Fruit fly (Drosophila melanogaster) whole organism, pupa: ENCODE results near the gene CG31913.

Experiments used
- CG13204 ChIP-seq: fragments of 200-800 bp; sonication (Bioruptor generic); optimal IDR thresholded peaks from 2 replicates; lab custom pipeline; 2018; ENCODE audit warnings: missing biosample characterization, mild to moderate bottlenecking, missing genetic modification characterization, moderate library complexity
- CG15710 ChIP-seq: fragments of 200-800 bp; sonication (Bioruptor generic); optimal IDR thresholded peaks from 2 replicates; lab custom pipeline; 2018; ENCODE audit warnings: missing biosample characterization, mild to moderate bottlenecking, missing genetic modification characterization, moderate library complexity
- CG17806 ChIP-seq: fragments of 200-800 bp; sonication (Bioruptor generic); optimal IDR thresholded peaks from 2 replicates; lab custom pipeline; 2018; ENCODE audit warnings: missing biosample characterization, mild to moderate bottlenecking, missing genetic modification characterization, moderate library complexity
- CG4496 ChIP-seq: fragments of 200-800 bp; sonication (Bioruptor generic); IDR thresholded peaks from 3 replicates; pipeline ENCODE4 v1.3.6; 2022; ENCODE audit warnings: missing biosample characterization, missing genetic modification characterization
- CG8159 ChIP-seq: fragments of 200-800 bp; sonication (Bioruptor generic); optimal IDR thresholded peaks from 3 replicates; lab custom pipeline; 2018; ENCODE audit warnings: missing biosample characterization, mild to moderate bottlenecking, missing genetic modification characterization, moderate library complexity
- CG8301 ChIP-seq: fragments of 200-800 bp; sonication (Bioruptor generic); optimal IDR thresholded peaks from 2 replicates; lab custom pipeline; 2018; ENCODE audit warnings: missing biosample characterization, mild to moderate bottlenecking, missing genetic modification characterization
- CG9948 ChIP-seq: fragments of 200-800 bp; sonication (Bioruptor generic); optimal IDR thresholded peaks from 2 replicates; lab custom pipeline; 2018; ENCODE audit warnings: missing biosample characterization, mild to moderate bottlenecking, missing genetic modification characterization, moderate library complexity
- D1 ChIP-seq: fragments of 200-800 bp; sonication (Bioruptor generic); optimal IDR thresholded peaks from 2 replicates; lab custom pipeline; 2018; ENCODE audit warnings: missing biosample characterization, mild to moderate bottlenecking, missing genetic modification characterization, moderate library complexity
- EcR ChIP-seq: fragments of 200-800 bp; sonication (Bioruptor generic); optimal IDR thresholded peaks from 3 replicates; lab custom pipeline; 2019; ENCODE audit warnings: missing biosample characterization, missing genetic modification characterization, mild to moderate bottlenecking, moderate library complexity, missing genetic modification reagents
- Pif1A ChIP-seq: fragments of 200-800 bp; sonication (Bioruptor generic); optimal IDR thresholded peaks from 3 replicates; lab custom pipeline; 2016; ENCODE audit warnings: missing biosample characterization, missing genetic modification characterization
- gl ChIP-seq: fragments of 200-800 bp; sonication (Bioruptor generic); optimal IDR thresholded peaks from 2 replicates; lab custom pipeline; 2018; ENCODE audit warnings: missing biosample characterization, mild to moderate bottlenecking, missing genetic modification characterization

dm6 chr2L:5742437-5742836 lies 41.4 kb upstream of the CG31913 start:
- TF ChIP-seq CG15710 (no peak), Pif1A (no peak), CG8159 (no peak), CG17806 (no peak), EcR (GFP tag; lab: Kevin White, UChicago) (no peak), D1 (no peak), CG4496 (no peak), CG13204 (GFP tag; lab: Kevin White, UChicago) (no peak), CG9948 (tag; lab: Kevin White, UChicago) (no peak), gl (tag; lab: Kevin White, UChicago) (no peak), CG8301 (no peak)
